Fruit fly (Drosophila melanogaster): ENCODE data around the gene CG32102.
A peak's percentile ranks its signal among the peaks of the same experiment; 100 is the strongest.

dm6 chr3L:12515691-12516455 lies 46.3 kb upstream of the CG32102 start:
- TF ChIP-seq dsf (GFP tag; optimal IDR thresholded peaks at IDR 0.05; ENCODE audit: borderline replicate concordance), result no peak
- TF ChIP-seq Dfd (GFP tag; optimal IDR thresholded peaks at IDR 0.05), result no peak
- peak; percentile 30 for TF ChIP-seq Dif (GFP tag; optimal IDR thresholded peaks at IDR 0.05; ENCODE audit: partially characterized antibody)
- no peak for TF ChIP-seq Mio (GFP tag; optimal IDR thresholded peaks at IDR 0.05)
- TF ChIP-seq pan (optimal IDR thresholded peaks at IDR 0.05), result no peak
- TF ChIP-seq Hr78 (GFP tag; optimal IDR thresholded peaks at IDR 0.05), result no peak

All from whole organism, wandering third instar larva.